Worm (Caenorhabditis elegans): ENCODE data around the gene col-126.

Gene col-126

DNA sequence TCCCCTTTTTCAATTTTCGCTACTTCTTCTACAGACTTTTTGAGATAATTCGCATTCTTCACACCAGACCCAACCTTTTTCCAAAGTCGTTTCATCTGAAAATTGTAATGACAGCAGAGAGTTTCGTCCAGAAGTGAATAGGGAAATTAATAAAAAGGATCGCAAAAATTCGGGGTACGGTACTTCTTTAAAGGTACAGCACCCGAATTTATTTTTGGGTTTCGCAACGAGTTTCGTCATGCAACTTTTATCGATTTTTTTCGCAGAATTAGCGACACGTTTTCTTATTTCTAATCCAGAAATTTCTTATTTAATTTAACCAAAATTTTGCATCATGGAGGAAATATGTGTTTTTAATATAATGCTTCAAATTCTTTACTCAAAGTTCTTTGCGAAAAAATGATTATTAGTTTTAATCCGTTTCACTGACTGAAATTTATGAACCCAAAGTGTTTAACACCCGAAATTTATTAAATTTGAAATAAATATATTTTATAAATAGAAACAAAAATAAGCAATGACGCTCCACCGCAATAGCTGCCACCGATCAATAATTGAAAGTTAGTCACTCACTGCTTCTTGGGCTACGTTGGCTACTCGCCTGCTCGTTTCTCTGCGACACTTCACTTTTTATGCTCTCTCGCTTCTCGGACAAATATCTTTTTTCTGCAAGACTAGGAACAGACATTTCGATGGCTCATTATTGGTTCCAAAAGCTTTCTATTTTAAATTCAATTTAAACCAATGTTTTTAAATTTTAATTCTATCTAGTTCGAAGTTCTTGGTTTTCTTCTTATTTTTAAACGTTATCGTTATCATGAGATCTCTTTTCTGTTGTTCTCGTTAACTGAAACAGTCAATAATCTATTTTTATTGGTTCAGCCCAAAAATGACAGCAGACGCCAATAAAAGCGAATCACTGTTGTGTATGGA is 35.2 kb downstream of the col-126 start, which contains the start of the genes B0035.15 and dnj-1 (continued):
- TF ChIP-seq fkh-4 (tag; optimal IDR thresholded peaks at IDR 0.05; ENCODE audit: borderline replicate concordance) = no peak
- TF ChIP-seq dsc-1 (tag; optimal IDR thresholded peaks at IDR 0.05) = peak; percentile 60
- TF ChIP-seq ceh-82 (tag; optimal IDR thresholded peaks at IDR 0.05) = peak in 2 of 3 experiments; percentile 19 to 39
- TF ChIP-seq tbx-2 (tag; optimal IDR thresholded peaks at IDR 0.05) = peak; percentile 16
- TF ChIP-seq nhr-19 (GFP tag; conservative IDR thresholded peaks at IDR 0.05) = no peak
- TF ChIP-seq sup-37 (GFP tag; optimal IDR thresholded peaks at IDR 0.05) = no peak
- TF ChIP-seq nhr-90 (tag; optimal IDR thresholded peaks at IDR 0.05; ENCODE audit: poor library complexity) = peak; percentile 17
- TF ChIP-seq xbp-1 (tag; optimal IDR thresholded peaks at IDR 0.05) = peak; percentile 61
- TF ChIP-seq lin-35 (GFP tag; optimal IDR thresholded peaks at IDR 0.05) = peak; percentile 21 to 23
- TF ChIP-seq blmp-1 (tag; optimal IDR thresholded peaks at IDR 0.05) = peak; percentile 89
- TF ChIP-seq dpl-1 (GFP tag; optimal IDR thresholded peaks at IDR 0.05) = peak in 1 of 3 experiments; percentile 43
- TF ChIP-seq ama-1 (optimal IDR thresholded peaks at IDR 0.05) = no peak
- no peak for TF ChIP-seq alr-1 (tag; optimal IDR thresholded peaks at IDR 0.05; ENCODE audit: borderline replicate concordance)
- TF ChIP-seq pqm-1 (tag; optimal IDR thresholded peaks at IDR 0.05) = no peak
- no peak for TF ChIP-seq swsn-7 (tag; optimal IDR thresholded peaks at IDR 0.05)
- TF ChIP-seq zip-4 (GFP tag; optimal IDR thresholded peaks at IDR 0.05) = no peak
- TF ChIP-seq ceh-63 (GFP tag; optimal IDR thresholded peaks at IDR 0.05) = no peak
- TF ChIP-seq tlp-1 (tag; optimal IDR thresholded peaks at IDR 0.05) = no peak
- TF ChIP-seq nhr-76 (tag; optimal IDR thresholded peaks at IDR 0.05) = no peak
- TF ChIP-seq vab-15 (tag; optimal IDR thresholded peaks at IDR 0.05) = no peak
- TF ChIP-seq unc-30 (tag; optimal IDR thresholded peaks at IDR 0.05) = no peak
- TF ChIP-seq Y116A8C.19 (tag; optimal IDR thresholded peaks at IDR 0.05; ENCODE audit: borderline replicate concordance) = no peak
- TF ChIP-seq ets-5 (GFP tag; IDR thresholded peaks at IDR 0.05) = no peak
- TF ChIP-seq hlh-17 (GFP tag; optimal IDR thresholded peaks at IDR 0.05; ENCODE audit: borderline replicate concordance) = no peak
- no peak for TF ChIP-seq sox-4 (tag; optimal IDR thresholded peaks at IDR 0.05)
- TF ChIP-seq lin-14 (GFP tag; optimal IDR thresholded peaks at IDR 0.05) = peak; percentile 78
- no peak for TF ChIP-seq skn-1 (tag; optimal IDR thresholded peaks at IDR 0.05)
- no peak for TF ChIP-seq hlh-4 (tag; optimal IDR thresholded peaks at IDR 0.05)
- no peak for TF ChIP-seq sptf-1 (tag; optimal IDR thresholded peaks at IDR 0.05)
- TF ChIP-seq jun-1 (tag; optimal IDR thresholded peaks at IDR 0.05) = no peak
- no peak for TF ChIP-seq F16B12.6 (tag; optimal IDR thresholded peaks at IDR 0.05)
- peak; percentile 30 for TF ChIP-seq C16A3.4 (tag; optimal IDR thresholded peaks at IDR 0.05)
- no peak for TF ChIP-seq fos-1 (tag; optimal IDR thresholded peaks at IDR 0.05)
- TF ChIP-seq fkh-10 (GFP tag; optimal IDR thresholded peaks at IDR 0.05) = no peak
- TF ChIP-seq nhr-47 (tag; optimal IDR thresholded peaks at IDR 0.05) = no peak
- TF ChIP-seq mep-1 (tag; optimal IDR thresholded peaks at IDR 0.05) = peak; percentile 37
- no peak for TF ChIP-seq lir-3 (tag; optimal IDR thresholded peaks at IDR 0.05; ENCODE audit: poor library complexity)
- TF ChIP-seq nhr-28 (tag; optimal IDR thresholded peaks at IDR 0.05) = no peak
- TF ChIP-seq unc-98 (GFP tag; IDR thresholded peaks at IDR 0.05) = no peak
- TF ChIP-seq ceh-90 (tag; optimal IDR thresholded peaks at IDR 0.05) = no peak
- TF ChIP-seq nhr-84 (tag; optimal IDR thresholded peaks at IDR 0.05) = no peak
- no peak for TF ChIP-seq nhr-77 (tag; optimal IDR thresholded peaks at IDR 0.05)
- no peak for TF ChIP-seq lin-39 (tag; optimal IDR thresholded peaks at IDR 0.05)
- TF ChIP-seq zag-1 (tag; optimal IDR thresholded peaks at IDR 0.05) = no peak
- TF ChIP-seq unc-130 (tag; optimal IDR thresholded peaks at IDR 0.05) = peak; percentile 16
- no peak for TF ChIP-seq ces-1 (GFP tag; optimal IDR thresholded peaks at IDR 0.05)
- TF ChIP-seq nhr-20 (tag; optimal IDR thresholded peaks at IDR 0.05) = no peak
- no peak for TF ChIP-seq elt-3 (tag; optimal IDR thresholded peaks at IDR 0.05)
- no peak for TF ChIP-seq ztf-4 (tag; optimal IDR thresholded peaks at IDR 0.05)
- TF ChIP-seq aly-2 (tag; optimal IDR thresholded peaks at IDR 0.05) = no peak
- no peak for TF ChIP-seq pax-3 (tag; optimal IDR thresholded peaks at IDR 0.05)
- TF ChIP-seq nhr-11 (tag; optimal IDR thresholded peaks at IDR 0.05) = no peak
